Fruit fly (Drosophila melanogaster) whole organism, embryonic: Measurements from ENCODE around the gene Pfas.

Source experiments
- Asciz ChIP-seq: fragments of 200-800 bp; sonication (Bioruptor generic); optimal IDR thresholded peaks from 2 replicates; lab custom pipeline; 2017; ENCODE audit warnings: missing biosample characterization, mild to moderate bottlenecking, missing genetic modification characterization, missing genetic modification reagents
- Awh ChIP-seq: fragments of 200-800 bp; sonication (Bioruptor generic); IDR thresholded peaks from 2 replicates; pipeline ENCODE4, ENCODE4 v1.3.6; 2022; ENCODE audit warnings: missing biosample characterization, missing genetic modification characterization
- CG12744 ChIP-seq: fragments of 200-800 bp; sonication (Bioruptor generic); optimal IDR thresholded peaks from 2 replicates; lab custom pipeline; 2016; ENCODE audit warnings: missing biosample characterization, missing genetic modification characterization
- CG12942 ChIP-seq: fragments of 200-800 bp; sonication (Bioruptor generic); optimal IDR thresholded peaks from 3 replicates; lab custom pipeline; 2016; ENCODE audit warnings: missing biosample characterization, missing genetic modification characterization
- CG14014 ChIP-seq: fragments of 200-800 bp; sonication (Bioruptor generic); IDR thresholded peaks from 2 replicates; pipeline ENCODE4 v1.3.6; 2022; ENCODE audit warnings: missing biosample characterization, missing genetic modification characterization
- CG14860 ChIP-seq: fragments of 200-800 bp; sonication (Bioruptor generic); IDR thresholded peaks from 3 replicates; pipeline ENCODE4 v1.3.6; 2022; ENCODE audit warnings: missing biosample characterization, missing genetic modification characterization; ENCODE audit not compliant: partially characterized antibody
- CG2199 ChIP-seq: fragments of 200-800 bp; sonication (Bioruptor generic); IDR thresholded peaks from 3 replicates; pipeline ENCODE4 v1.3.6; 2022; ENCODE audit warnings: missing biosample characterization, missing genetic modification characterization
- CG34224 ChIP-seq: fragments of 200-800 bp; sonication (Bioruptor generic); IDR thresholded peaks from 3 replicates; pipeline ENCODE4 v1.3.6; 2022; ENCODE audit warnings: missing biosample characterization, missing genetic modification characterization; ENCODE audit not compliant: partially characterized antibody
- CG3726 ChIP-seq: fragments of 200-800 bp; sonication (Bioruptor generic); IDR thresholded peaks from 3 replicates; pipeline ENCODE4, ENCODE4 v1.3.6; 2022; ENCODE audit warnings: missing biosample characterization, missing genetic modification characterization
- CG4328 ChIP-seq: fragments of 200-800 bp; sonication (Bioruptor generic); optimal IDR thresholded peaks from 3 replicates; lab custom pipeline; 2017; ENCODE audit warnings: missing biosample characterization, missing genetic modification reagents, missing genetic modification characterization
- CG4404 ChIP-seq: fragments of 200-800 bp; sonication (Bioruptor generic); IDR thresholded peaks from 2 replicates; pipeline ENCODE4 v1.3.6; 2022; ENCODE audit warnings: missing biosample characterization, missing genetic modification characterization
- CG6272 ChIP-seq: fragments of 200-800 bp; sonication (Bioruptor generic); IDR thresholded peaks from 2 replicates; pipeline ENCODE4 v1.3.6; 2022; ENCODE audit warnings: missing biosample characterization, missing genetic modification characterization
- CG6765 ChIP-seq: fragments of 200-800 bp; sonication (Bioruptor generic); optimal IDR thresholded peaks from 3 replicates; lab custom pipeline; 2017; ENCODE audit warnings: missing biosample characterization, mild to moderate bottlenecking, missing genetic modification characterization
- CG7839 ChIP-seq: fragments of 200-800 bp; sonication (Bioruptor generic); optimal IDR thresholded peaks from 3 replicates; lab custom pipeline; 2018; ENCODE audit warnings: missing biosample characterization, mild to moderate bottlenecking, missing genetic modification characterization, moderate library complexity
- CG9727 ChIP-seq: fragments of 200-800 bp; sonication (Bioruptor generic); optimal IDR thresholded peaks from 3 replicates; lab custom pipeline; 2017; ENCODE audit warnings: missing biosample characterization, mild to moderate bottlenecking, missing genetic modification characterization
- Dad ChIP-seq: fragments of 200-800 bp; sonication (Bioruptor generic); optimal IDR thresholded peaks from 3 replicates; lab custom pipeline; 2016; ENCODE audit warnings: missing biosample characterization, missing genetic modification characterization
- Dfd ChIP-seq, 2 experiments: fragments of >200 bp; optimal IDR thresholded peaks; 2 replicates each; lab custom pipeline; 2017; ENCODE audit warnings: missing biosample characterization in 2 of 2, missing genetic modification characterization in 2 of 2
- E2f1 ChIP-seq: fragments of 200-800 bp; sonication (Bioruptor generic); IDR thresholded peaks from 2 replicates; pipeline ENCODE4 v1.3.6; 2022; ENCODE audit warnings: missing biosample characterization, missing genetic modification characterization
- HLH54F ChIP-seq: fragments of 200-800 bp; sonication (Bioruptor generic); optimal IDR thresholded peaks from 3 replicates; lab custom pipeline; 2016; ENCODE audit warnings: missing biosample characterization, missing genetic modification characterization
- Hmr ChIP-seq: fragments of 200-800 bp; sonication (Bioruptor generic); optimal IDR thresholded peaks from 3 replicates; lab custom pipeline; 2017; ENCODE audit warnings: mild to moderate bottlenecking, missing biosample characterization, missing genetic modification reagents, missing genetic modification characterization
- Myb ChIP-seq: fragments of 200-800 bp; sonication (Bioruptor generic); optimal IDR thresholded peaks from 2 replicates; lab custom pipeline; 2016; ENCODE audit warnings: missing biosample characterization, missing genetic modification characterization
- NC2β ChIP-seq: fragments of 200-800 bp; sonication (Bioruptor generic); optimal IDR thresholded peaks from 2 replicates; lab custom pipeline; 2016; ENCODE audit warnings: missing biosample characterization, missing genetic modification characterization
- NFAT ChIP-seq: fragments of 200-800 bp; sonication (Bioruptor generic); IDR thresholded peaks from 2 replicates; pipeline ENCODE4 v1.3.6; 2022; ENCODE audit warnings: missing biosample characterization, missing genetic modification characterization
- NfI ChIP-seq: fragments of 200-800 bp; sonication (Bioruptor generic); optimal IDR thresholded peaks from 3 replicates; lab custom pipeline; 2018; ENCODE audit warnings: missing biosample characterization, mild to moderate bottlenecking, missing genetic modification characterization, moderate library complexity
- Oli ChIP-seq: fragments of 200-800 bp; sonication (Bioruptor generic); optimal IDR thresholded peaks from 2 replicates; lab custom pipeline; 2018; ENCODE audit warnings: missing biosample characterization, mild to moderate bottlenecking, missing genetic modification characterization, moderate library complexity
- Spps ChIP-seq: fragments of 200-800 bp; sonication (Bioruptor generic); optimal IDR thresholded peaks from 2 replicates; lab custom pipeline; 2018; ENCODE audit warnings: missing biosample characterization, mild to moderate bottlenecking, missing genetic modification characterization
- ab ChIP-seq: fragments of 200-800 bp; sonication (Bioruptor generic); optimal IDR thresholded peaks from 2 replicates; lab custom pipeline; 2016; ENCODE audit warnings: missing biosample characterization, missing genetic modification characterization
- ap ChIP-seq: fragments of 200-800 bp; sonication (Bioruptor generic); IDR thresholded peaks from 2 replicates; pipeline ENCODE4 v1.3.6; 2022; ENCODE audit warnings: missing biosample characterization, missing genetic modification characterization
- ato ChIP-seq: fragments of 200-800 bp; sonication (Bioruptor generic); IDR thresholded peaks from 2 replicates; pipeline ENCODE4 v1.3.6; 2022; ENCODE audit warnings: missing biosample characterization, missing genetic modification characterization; ENCODE audit not compliant: partially characterized antibody
- az2 ChIP-seq: fragments of 200-800 bp; sonication (Bioruptor generic); optimal IDR thresholded peaks from 3 replicates; lab custom pipeline; 2016; ENCODE audit warnings: missing biosample characterization, missing genetic modification characterization
- cas ChIP-seq: fragments of 200-800 bp; sonication (Bioruptor generic); IDR thresholded peaks from 2 replicates; pipeline ENCODE4 v1.3.6; 2022; ENCODE audit warnings: missing biosample characterization, missing genetic modification characterization
- crp ChIP-seq, 2 experiments: fragments of 200-800 bp; sonication (Bioruptor generic); optimal IDR thresholded peaks; 2 replicates in 1 of 2; 3 replicates in 1 of 2; lab custom pipeline; 2017; ENCODE audit warnings: missing biosample characterization in 2 of 2, missing genetic modification characterization in 2 of 2, mild to moderate bottlenecking in 1 of 2, moderate library complexity in 1 of 2
- da ChIP-seq: fragments of 200-800 bp; sonication (Bioruptor generic); optimal IDR thresholded peaks from 2 replicates; lab custom pipeline; 2016; ENCODE audit warnings: missing biosample characterization, missing genetic modification characterization
- dm ChIP-seq: fragments of 200-800 bp; sonication (Bioruptor generic); optimal IDR thresholded peaks from 3 replicates; lab custom pipeline; 2016; ENCODE audit warnings: missing biosample characterization, missing genetic modification characterization
- ems ChIP-seq: fragments of 200-800 bp; sonication (Bioruptor generic); optimal IDR thresholded peaks from 3 replicates; lab custom pipeline; 2016; ENCODE audit warnings: missing biosample characterization, missing genetic modification characterization
- eve ChIP-seq, 2 experiments: fragments of >200 bp; optimal IDR thresholded peaks; 2 replicates each; lab custom pipeline; 2017; ENCODE audit warnings: missing biosample characterization in 2 of 2, missing genetic modification characterization in 2 of 2
- fd96Cb ChIP-seq: fragments of 200-800 bp; sonication (Bioruptor generic); optimal IDR thresholded peaks from 2 replicates; lab custom pipeline; 2018; ENCODE audit warnings: missing biosample characterization, mild to moderate bottlenecking, missing genetic modification characterization, moderate library complexity
- gfzf ChIP-seq: fragments of 200-800 bp; sonication (Bioruptor generic); optimal IDR thresholded peaks from 2 replicates; lab custom pipeline; 2016; ENCODE audit warnings: missing biosample characterization, mild to moderate bottlenecking, missing genetic modification characterization, moderate library complexity
- grau ChIP-seq: fragments of 200-800 bp; optimal IDR thresholded peaks from 3 replicates; lab custom pipeline; 2019; ENCODE audit warnings: missing biosample characterization, mild to moderate bottlenecking, missing genetic modification characterization, moderate library complexity
- gsb-n ChIP-seq: fragments of 200-800 bp; sonication (Bioruptor generic); optimal IDR thresholded peaks from 3 replicates; lab custom pipeline; 2018; ENCODE audit warnings: missing biosample characterization, mild to moderate bottlenecking, missing genetic modification characterization
- her ChIP-seq: fragments of 200-800 bp; sonication (Bioruptor generic); optimal IDR thresholded peaks from 2 replicates; lab custom pipeline; 2016; ENCODE audit warnings: missing biosample characterization, missing genetic modification characterization
- maf-S ChIP-seq: fragments of 200-800 bp; sonication (Bioruptor generic); optimal IDR thresholded peaks from 2 replicates; lab custom pipeline; 2016; ENCODE audit warnings: missing biosample characterization, missing genetic modification characterization
- otp ChIP-seq: fragments of 200-800 bp; sonication (Bioruptor generic); IDR thresholded peaks from 3 replicates; pipeline ENCODE4, ENCODE4 v1.3.6; 2022; ENCODE audit warnings: missing biosample characterization, missing genetic modification characterization
- pb ChIP-seq: fragments of 200-800 bp; sonication (Bioruptor generic); optimal IDR thresholded peaks from 3 replicates; lab custom pipeline; 2016; ENCODE audit warnings: missing biosample characterization, missing genetic modification characterization
- peb ChIP-seq: fragments of 200-800 bp; sonication (Bioruptor generic); IDR thresholded peaks from 2 replicates; pipeline ENCODE4 v1.3.6; 2022; ENCODE audit warnings: missing biosample characterization, missing genetic modification characterization
- pum ChIP-seq: fragments of 200-800 bp; sonication (Bioruptor generic); optimal IDR thresholded peaks from 2 replicates; lab custom pipeline; 2016; ENCODE audit warnings: missing biosample characterization, missing genetic modification characterization
- rib ChIP-seq: fragments of 200-800 bp; sonication (Bioruptor generic); IDR thresholded peaks from 2 replicates; pipeline ENCODE4 v1.3.6; 2022; ENCODE audit warnings: missing biosample characterization, missing genetic modification characterization
- seq ChIP-seq: fragments of 200-800 bp; sonication (Bioruptor generic); IDR thresholded peaks from 2 replicates; pipeline ENCODE4 v1.3.6; 2022; ENCODE audit warnings: missing biosample characterization, missing genetic modification characterization
- so ChIP-seq: fragments of 200-800 bp; sonication (Bioruptor generic); IDR thresholded peaks from 3 replicates; pipeline ENCODE4 v1.3.6; 2022; ENCODE audit warnings: missing biosample characterization, missing genetic modification characterization
- zen ChIP-seq: fragments of 200-800 bp; sonication (Bioruptor generic); optimal IDR thresholded peaks from 3 replicates; lab custom pipeline; 2018; ENCODE audit warnings: missing biosample characterization, mild to moderate bottlenecking, missing genetic modification characterization, moderate library complexity
- zen2 ChIP-seq: fragments of 200-800 bp; sonication (Bioruptor generic); IDR thresholded peaks from 3 replicates; pipeline ENCODE4 v1.3.6; 2022; ENCODE audit warnings: missing biosample characterization, missing genetic modification characterization; ENCODE audit not compliant: partially characterized antibody

Gene Pfas

dm6 chr2L:6070656-6071231 is 24.9 kb upstream of the Pfas start, which contains the start of the genes CG9154 and Kr-h2 (continued):
- TF ChIP-seq da (GFP tag; lab: Kevin White, UChicago) (no peak), ems (GFP tag; lab: Kevin White, UChicago) (peak; percentile 1), Awh (GFP tag; lab: Robert Waterston, UW) (no peak), ato (GFP tag; lab: Robert Waterston, UW) (peak; percentile 62; the same call in 1 of the 2 replicates), rib (GFP tag; lab: Robert Waterston, UW) (no peak), dm (peak; percentile 26), Hmr (GFP tag; lab: Kevin White, UChicago) (peak; percentile 58), CG7839 (tag; lab: Kevin White, UChicago) (peak; percentile 47), Asciz (GFP tag; lab: Kevin White, UChicago) (no peak), E2f1 (GFP tag; lab: Robert Waterston, UW) (0 out of 2 replicates have a peak, but pooled peaks have one; percentile 11), NC2β (no peak), eve (GFP tag; optimal IDR thresholded peaks at IDR 0.05; lab: Kevin White, UChicago) (no peak), grau (tag; lab: Kevin White, UChicago) (peak; percentile 55), NfI (GFP tag; lab: Kevin White, UChicago) (peak; percentile 56), az2 (GFP tag; lab: Kevin White, UChicago) (no peak), HLH54F (peak; percentile 15), zen2 (GFP tag; lab: Robert Waterston, UW) (peak; percentile 39; the same call in 1 of the 3 replicates), Oli (tag; lab: Kevin White, UChicago) (no peak), pb (GFP tag; lab: Kevin White, UChicago) (no peak), gsb-n (tag; lab: Kevin White, UChicago) (no peak), Dad (no peak), NFAT (GFP tag; lab: Robert Waterston, UW) (no peak), seq (GFP tag; lab: Robert Waterston, UW) (no peak), so (GFP tag; lab: Robert Waterston, UW) (no peak), CG4404 (GFP tag; lab: Robert Waterston, UW) (no peak), CG9727 (GFP tag; lab: Kevin White, UChicago) (peak; percentile 39), otp (no peak), CG2199 (GFP tag; lab: Robert Waterston, UW) (no peak), CG34224 (GFP tag; lab: Robert Waterston, UW) (peak; percentile 57), gfzf (GFP tag; lab: Kevin White, UChicago) (no peak), peb (GFP tag; lab: Robert Waterston, UW) (no peak), Dfd (GFP tag; optimal IDR thresholded peaks at IDR 0.05; lab: Kevin White, UChicago) (no peak), CG4328 (GFP tag; lab: Kevin White, UChicago) (peak; percentile 24), Myb (peak; percentile 87), cas (GFP tag; lab: Robert Waterston, UW) (no peak), CG6765 (GFP tag; lab: Kevin White, UChicago) (no peak), ab (GFP tag; lab: Kevin White, UChicago) (no peak), CG6272 (GFP tag; lab: Robert Waterston, UW) (no peak), CG3726 (GFP tag; lab: Robert Waterston, UW) (no peak), zen (tag; lab: Kevin White, UChicago) (peak; percentile 34), CG14014 (GFP tag; lab: Robert Waterston, UW) (0 out of 2 replicates have a peak, but pooled peaks have one; percentile 20), fd96Cb (tag; lab: Kevin White, UChicago) (no peak), Spps (tag; lab: Kevin White, UChicago) (no peak), crp (GFP tag; optimal IDR thresholded peaks at IDR 0.05; lab: Kevin White, UChicago) (peak in 1 of 2 experiments; percentile 12), CG14860 (GFP tag; lab: Robert Waterston, UW) (peak; percentile 78), CG12942 (GFP tag; lab: Kevin White, UChicago) (no peak), pum (GFP tag; lab: Kevin White, UChicago) (peak; percentile 15), ap (GFP tag; lab: Robert Waterston, UW) (no peak), CG12744 (GFP tag; lab: Kevin White, UChicago) (no peak), her (GFP tag; lab: Kevin White, UChicago) (no peak), maf-S (GFP tag; lab: Kevin White, UChicago) (no peak)
